Fruit fly (Drosophila melanogaster) whole organism, adult: ENCODE measurements around the gene CG2839.

ENCODE experiments used
- CG1620 ChIP-seq: fragments of 200-800 bp; sonication (Bioruptor generic); optimal IDR thresholded peaks from 2 replicates; lab custom pipeline; 2016; ENCODE audit warnings: missing biosample characterization, missing genetic modification characterization
- Clk ChIP-seq: fragments of 200-800 bp; sonication (Bioruptor generic); optimal IDR thresholded peaks from 2 replicates; lab custom pipeline; 2017; ENCODE audit warnings: missing biosample characterization, missing genetic modification characterization
- cnc ChIP-seq, 2 experiments: fragments of >200 bp; optimal IDR thresholded peaks; 2 replicates each; lab custom pipeline; 2017
- tj ChIP-seq: fragments of 200-800 bp; sonication (Bioruptor generic); optimal IDR thresholded peaks from 3 replicates; lab custom pipeline; 2017; ENCODE audit warnings: missing biosample characterization, mild to moderate bottlenecking, missing genetic modification characterization, moderate library complexity

dm6 chr2L:672301-672700, 46.8 kb downstream of the CG2839 start:
- no peak for TF ChIP-seq CG1620 (GFP tag; lab: Kevin White, UChicago)
- TF ChIP-seq Clk = no peak
- TF ChIP-seq tj (GFP tag; lab: Kevin White, UChicago) = no peak
- TF ChIP-seq cnc (optimal IDR thresholded peaks at IDR 0.05; lab: Kevin White, UChicago) = no peak
